Fruit fly (Drosophila melanogaster) whole organism, embryonic: Measurements from ENCODE around the gene CecA1.
A peak's percentile ranks its signal among the peaks of the same experiment; 100 is the strongest.

ENCODE experiments used
- Atf-2 ChIP-seq: fragments of 200-800 bp; sonication (Bioruptor generic); optimal IDR thresholded peaks from 2 replicates; lab custom pipeline; 2016; ENCODE audit warnings: missing biosample characterization, missing genetic modification characterization
- BEAF-32 ChIP-seq: fragments of 200-800 bp; sonication (Bioruptor generic); optimal IDR thresholded peaks from 3 replicates; lab custom pipeline; 2017; ENCODE audit warnings: missing biosample characterization, missing genetic modification characterization, mild to moderate bottlenecking, moderate library complexity, missing genetic modification reagents
- CG11504 ChIP-seq: fragments of 200-800 bp; sonication (Bioruptor generic); optimal IDR thresholded peaks from 3 replicates; lab custom pipeline; 2019; ENCODE audit warnings: missing biosample characterization, mild to moderate bottlenecking, missing genetic modification characterization, moderate library complexity
- CG12155 ChIP-seq: fragments of 200-800 bp; sonication (Bioruptor generic); optimal IDR thresholded peaks from 3 replicates; lab custom pipeline; 2016; ENCODE audit warnings: missing biosample characterization, missing genetic modification characterization
- CG12391 ChIP-seq: fragments of 200-800 bp; sonication (Bioruptor generic); optimal IDR thresholded peaks from 3 replicates; lab custom pipeline; 2018; ENCODE audit warnings: missing biosample characterization, mild to moderate bottlenecking, missing genetic modification characterization, moderate library complexity
- CG14050 ChIP-seq: fragments of 200-800 bp; sonication (Bioruptor generic); IDR thresholded peaks from 3 replicates; pipeline ENCODE4 v1.3.6; 2022; ENCODE audit warnings: missing biosample characterization, missing genetic modification characterization
- CG1603 ChIP-seq: fragments of 200-800 bp; sonication (Bioruptor generic); optimal IDR thresholded peaks from 2 replicates; lab custom pipeline; 2019; ENCODE audit warnings: missing biosample characterization, mild to moderate bottlenecking, missing genetic modification characterization, moderate library complexity
- CG16815 ChIP-seq: fragments of 200-800 bp; sonication (Bioruptor generic); optimal IDR thresholded peaks from 3 replicates; lab custom pipeline; 2017; ENCODE audit warnings: missing biosample characterization, mild to moderate bottlenecking, missing genetic modification characterization
- CG17186 ChIP-seq: fragments of 200-800 bp; sonication (Bioruptor generic); optimal IDR thresholded peaks from 3 replicates; lab custom pipeline; 2017; ENCODE audit warnings: missing biosample characterization, missing genetic modification reagents, missing genetic modification characterization
- CG17385 ChIP-seq: fragments of 200-800 bp; sonication (Bioruptor generic); optimal IDR thresholded peaks from 3 replicates; lab custom pipeline; 2018; ENCODE audit warnings: missing biosample characterization, mild to moderate bottlenecking, missing genetic modification characterization
- CG2199 ChIP-seq: fragments of 200-800 bp; sonication (Bioruptor generic); IDR thresholded peaks from 3 replicates; pipeline ENCODE4 v1.3.6; 2022; ENCODE audit warnings: missing biosample characterization, missing genetic modification characterization
- CG31365 ChIP-seq: fragments of 200-800 bp; sonication (Bioruptor generic); optimal IDR thresholded peaks from 2 replicates; lab custom pipeline; 2018; ENCODE audit warnings: missing biosample characterization, mild to moderate bottlenecking, missing genetic modification characterization
- CG32767 ChIP-seq: fragments of 200-800 bp; sonication (Bioruptor generic); IDR thresholded peaks from 2 replicates; pipeline ENCODE4 v1.3.6; 2022; ENCODE audit warnings: missing biosample characterization, missing genetic modification characterization
- CG33557 ChIP-seq: fragments of 200-800 bp; sonication (Bioruptor generic); optimal IDR thresholded peaks from 2 replicates; lab custom pipeline; 2019; ENCODE audit warnings: missing biosample characterization, mild to moderate bottlenecking, missing genetic modification characterization, moderate library complexity
- CG34224 ChIP-seq: fragments of 200-800 bp; sonication (Bioruptor generic); IDR thresholded peaks from 3 replicates; pipeline ENCODE4 v1.3.6; 2022; ENCODE audit warnings: missing biosample characterization, missing genetic modification characterization; ENCODE audit not compliant: partially characterized antibody
- CG4424 ChIP-seq: fragments of 200-800 bp; sonication (Bioruptor generic); optimal IDR thresholded peaks from 3 replicates; lab custom pipeline; 2016; ENCODE audit warnings: missing biosample characterization, missing genetic modification characterization
- CG4854 ChIP-seq: fragments of 200-800 bp; sonication (Bioruptor generic); optimal IDR thresholded peaks from 2 replicates; lab custom pipeline; 2016; ENCODE audit warnings: missing biosample characterization, missing genetic modification characterization, inconsistent platforms
- CG7745 ChIP-seq: fragments of 200-800 bp; sonication (Bioruptor generic); optimal IDR thresholded peaks from 2 replicates; lab custom pipeline; 2018; ENCODE audit warnings: missing biosample characterization, mild to moderate bottlenecking, missing genetic modification characterization, moderate library complexity
- CG8089 ChIP-seq: fragments of 200-800 bp; sonication (Bioruptor generic); optimal IDR thresholded peaks from 3 replicates; lab custom pipeline; 2016; ENCODE audit warnings: missing biosample characterization, missing genetic modification characterization
- CG8359 ChIP-seq: fragments of 200-800 bp; sonication (Bioruptor generic); optimal IDR thresholded peaks from 2 replicates; lab custom pipeline; 2017; ENCODE audit warnings: missing biosample characterization, mild to moderate bottlenecking, missing genetic modification characterization, borderline replicate concordance
- CG9609 ChIP-seq: fragments of 200-800 bp; sonication (Bioruptor generic); optimal IDR thresholded peaks from 3 replicates; lab custom pipeline; 2016; ENCODE audit warnings: missing biosample characterization, missing genetic modification characterization
- CTCF ChIP-seq: fragments of 200-800 bp; sonication (Bioruptor generic); optimal IDR thresholded peaks from 2 replicates; lab custom pipeline; 2017; ENCODE audit warnings: missing biosample characterization, mild to moderate bottlenecking, missing genetic modification characterization, moderate library complexity
- Dad ChIP-seq: fragments of 200-800 bp; sonication (Bioruptor generic); optimal IDR thresholded peaks from 3 replicates; lab custom pipeline; 2016; ENCODE audit warnings: missing biosample characterization, missing genetic modification characterization
- Dll ChIP-seq: fragments of 200-800 bp; sonication (Bioruptor generic); IDR thresholded peaks from 4 replicates; pipeline ENCODE4 v1.3.6; 2022; ENCODE audit warnings: missing biosample characterization, missing genetic modification characterization; ENCODE audit not compliant: partially characterized antibody
- Drgx ChIP-seq: fragments of 200-800 bp; sonication (Bioruptor generic); IDR thresholded peaks from 2 replicates; pipeline ENCODE4 v1.3.6; 2022; ENCODE audit warnings: missing biosample characterization, missing genetic modification characterization
- Gug ChIP-seq: fragments of 200-800 bp; sonication (Bioruptor generic); IDR thresholded peaks from 4 replicates; pipeline ENCODE4 v1.3.6; 2022; ENCODE audit warnings: missing biosample characterization, missing genetic modification characterization
- H15 ChIP-seq: fragments of 200-800 bp; sonication (Bioruptor generic); IDR thresholded peaks from 3 replicates; pipeline ENCODE4 v1.3.6; 2022; ENCODE audit warnings: missing biosample characterization, missing genetic modification characterization
- HmgD ChIP-seq: fragments of 200-800 bp; sonication (Bioruptor generic); optimal IDR thresholded peaks from 3 replicates; lab custom pipeline; 2016; ENCODE audit warnings: missing biosample characterization, missing genetic modification characterization
- Lhr ChIP-seq: fragments of 200-800 bp; sonication (Bioruptor generic); optimal IDR thresholded peaks from 3 replicates; lab custom pipeline; 2017; ENCODE audit warnings: mild to moderate bottlenecking, missing biosample characterization, missing genetic modification reagents, missing genetic modification characterization
- MTF-1 ChIP-seq: fragments of 200-800 bp; sonication (Bioruptor generic); optimal IDR thresholded peaks from 2 replicates; lab custom pipeline; 2018; ENCODE audit warnings: missing biosample characterization, mild to moderate bottlenecking, missing genetic modification characterization, borderline replicate concordance
- Opbp ChIP-seq: fragments of 200-800 bp; sonication (Bioruptor generic); IDR thresholded peaks from 3 replicates; pipeline ENCODE4 v1.3.6; 2022; ENCODE audit warnings: missing biosample characterization, missing genetic modification characterization; ENCODE audit not compliant: partially characterized antibody
- Pdp1 ChIP-seq, 2 experiments: fragments of 200-800 bp; sonication (Bioruptor generic); optimal IDR thresholded peaks; 3 replicates each; lab custom pipeline; 2016; ENCODE audit warnings: missing biosample characterization in 2 of 2, missing genetic modification characterization in 2 of 2, mild to moderate bottlenecking in 1 of 2, moderate library complexity in 1 of 2
- abd-A ChIP-seq: fragments of 200-800 bp; sonication (Bioruptor generic); optimal IDR thresholded peaks from 3 replicates; lab custom pipeline; 2019; ENCODE audit warnings: missing biosample characterization, mild to moderate bottlenecking, missing genetic modification characterization, moderate library complexity
- amos ChIP-seq: fragments of 200-800 bp; sonication (Bioruptor generic); IDR thresholded peaks from 2 replicates; pipeline ENCODE4 v1.3.6; 2022; ENCODE audit warnings: missing biosample characterization, missing genetic modification characterization; ENCODE audit not compliant: partially characterized antibody
- aop ChIP-seq: fragments of 200-800 bp; sonication (Bioruptor generic); IDR thresholded peaks from 2 replicates; pipeline ENCODE4 v1.3.6; 2022; ENCODE audit warnings: missing biosample characterization, missing genetic modification characterization
- bigmax ChIP-seq: fragments of 200-800 bp; sonication (Bioruptor generic); optimal IDR thresholded peaks from 2 replicates; lab custom pipeline; 2018; ENCODE audit warnings: missing biosample characterization, mild to moderate bottlenecking, missing genetic modification characterization
- bowl ChIP-seq: fragments of 200-800 bp; sonication (Bioruptor generic); IDR thresholded peaks from 2 replicates; pipeline ENCODE4 v1.3.6; 2022; ENCODE audit warnings: missing biosample characterization, missing genetic modification characterization
- cato ChIP-seq: fragments of 200-800 bp; sonication (Bioruptor generic); optimal IDR thresholded peaks from 2 replicates; lab custom pipeline; 2016; ENCODE audit warnings: missing biosample characterization, missing genetic modification characterization, borderline replicate concordance
- dmrt11E ChIP-seq: fragments of 200-800 bp; sonication (Bioruptor generic); optimal IDR thresholded peaks from 3 replicates; lab custom pipeline; 2018; ENCODE audit warnings: missing biosample characterization, mild to moderate bottlenecking, missing genetic modification characterization, moderate library complexity
- gcm2 ChIP-seq: fragments of 200-800 bp; sonication (Bioruptor generic); optimal IDR thresholded peaks from 2 replicates; lab custom pipeline; 2016; ENCODE audit warnings: missing biosample characterization, missing genetic modification characterization
- jing ChIP-seq: fragments of 200-800 bp; sonication (Bioruptor generic); optimal IDR thresholded peaks from 2 replicates; lab custom pipeline; 2018; ENCODE audit warnings: missing biosample characterization, mild to moderate bottlenecking, missing genetic modification characterization
- kah ChIP-seq: fragments of 200-800 bp; sonication (Bioruptor generic); optimal IDR thresholded peaks from 2 replicates; lab custom pipeline; 2018; ENCODE audit warnings: missing biosample characterization, mild to moderate bottlenecking, missing genetic modification characterization
- kni ChIP-seq: fragments of 200-800 bp; sonication (Bioruptor generic); optimal IDR thresholded peaks from 3 replicates; lab custom pipeline; 2017; ENCODE audit warnings: mild to moderate bottlenecking, missing biosample characterization, missing genetic modification reagents, missing genetic modification characterization
- psq ChIP-seq: fragments of 200-800 bp; sonication (Bioruptor generic); optimal IDR thresholded peaks from 2 replicates; lab custom pipeline; 2017; ENCODE audit warnings: missing biosample characterization, missing genetic modification characterization
- ranshi ChIP-seq: fragments of 200-800 bp; sonication (Bioruptor generic); IDR thresholded peaks from 2 replicates; pipeline ENCODE4 v1.3.6; 2022; ENCODE audit warnings: missing biosample characterization, missing genetic modification characterization
- run ChIP-seq: fragments of 200-800 bp; sonication (Bioruptor generic); optimal IDR thresholded peaks from 3 replicates; lab custom pipeline; 2018; ENCODE audit warnings: missing biosample characterization, mild to moderate bottlenecking, missing genetic modification characterization
- sc ChIP-seq, 3 experiments: fragments of >200 bp in 2 of 3; fragments of 200-800 bp in 1 of 3; sonication (Bioruptor generic) in 1 of 3; optimal IDR thresholded peaks; 2 replicates in 2 of 3; 3 replicates in 1 of 3; lab custom pipeline; 2017; ENCODE audit warnings: mild to moderate bottlenecking in 1 of 3, missing biosample characterization in 1 of 3, missing genetic modification characterization in 1 of 3, missing genetic modification reagents in 1 of 3
- sisA ChIP-seq: fragments of 200-800 bp; sonication (Bioruptor generic); IDR thresholded peaks from 2 replicates; pipeline ENCODE4 v1.3.6; 2022; ENCODE audit warnings: missing biosample characterization, missing genetic modification characterization
- sna ChIP-seq: fragments of 200-800 bp; sonication (Bioruptor generic); IDR thresholded peaks from 2 replicates; pipeline ENCODE4 v1.3.6; 2022; ENCODE audit warnings: missing biosample characterization, missing genetic modification characterization; ENCODE audit not compliant: partially characterized antibody
- ssp ChIP-seq: fragments of 200-800 bp; sonication (Bioruptor generic); IDR thresholded peaks from 2 replicates; pipeline ENCODE4 v1.3.6; 2022; ENCODE audit warnings: missing biosample characterization, missing genetic modification characterization
- zfh1 ChIP-seq: fragments of 200-800 bp; sonication (Bioruptor generic); IDR thresholded peaks from 3 replicates; pipeline ENCODE4 v1.3.6; 2022; ENCODE audit warnings: missing biosample characterization, missing genetic modification characterization

The CecA1 gene

DNA sequence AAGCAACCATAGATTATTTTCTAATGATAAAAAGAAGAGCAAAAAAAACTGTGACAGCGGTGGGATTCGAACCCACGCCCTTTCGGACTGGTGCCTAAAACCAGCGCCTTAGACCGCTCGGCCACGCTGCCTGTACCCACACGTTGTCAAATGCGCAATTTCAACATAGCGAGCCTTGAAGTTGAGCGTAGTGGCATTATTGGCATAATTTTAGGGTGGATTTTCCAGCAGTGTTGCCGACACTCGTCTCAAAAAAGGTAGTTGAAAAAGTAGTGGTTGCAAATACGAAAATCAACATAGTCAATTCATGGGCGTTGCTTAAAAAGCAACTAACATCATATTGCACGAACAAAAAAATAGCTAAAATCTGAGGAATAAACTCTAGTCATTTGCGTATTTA is 37.9 kb downstream of the CecA1 start (continued):
- TF ChIP-seq CG16815 (GFP tag; lab: Kevin White, UChicago): no peak
- no peak for TF ChIP-seq Atf-2 (GFP tag; lab: Kevin White, UChicago)
- TF ChIP-seq CG4424 (GFP tag; lab: Kevin White, UChicago): peak; percentile 100
- TF ChIP-seq run (tag; lab: Kevin White, UChicago): no peak
- no peak for TF ChIP-seq bowl (GFP tag; lab: Robert Waterston, UW)
- no peak for TF ChIP-seq CG9609 (GFP tag; lab: Kevin White, UChicago)
- TF ChIP-seq CG11504 (tag; lab: Kevin White, UChicago): peak; percentile 22
- TF ChIP-seq CG8089 (GFP tag; lab: Kevin White, UChicago): no peak
- no peak for TF ChIP-seq CG4854 (GFP tag; lab: Kevin White, UChicago)
- no peak for TF ChIP-seq CTCF
- TF ChIP-seq ranshi (GFP tag; lab: Robert Waterston, UW): no peak
- TF ChIP-seq CG12155 (GFP tag; lab: Kevin White, UChicago): no peak
- 0 out of 4 replicates have a peak, but pooled peaks have one; percentile 10 for TF ChIP-seq Gug (GFP tag; lab: Robert Waterston, UW)
- TF ChIP-seq ssp: no peak
- no peak for TF ChIP-seq kah (GFP tag; lab: Kevin White, UChicago)
- TF ChIP-seq CG34224: peak; percentile 34; the same call in 2 of the 3 replicates
- TF ChIP-seq sisA (GFP tag; lab: Robert Waterston, UW): no peak
- TF ChIP-seq MTF-1 (GFP tag; lab: Kevin White, UChicago): no peak
- no peak for TF ChIP-seq CG17385
- TF ChIP-seq CG32767 (GFP tag; lab: Robert Waterston, UW): no peak
- peak; percentile 58; the same call in 2 of the 4 replicates for TF ChIP-seq Dll
- no peak for TF ChIP-seq Pdp1 (GFP tag; optimal IDR thresholded peaks at IDR 0.05; lab: Kevin White, UChicago)
- no peak for TF ChIP-seq kni (GFP tag; lab: Kevin White, UChicago)
- TF ChIP-seq CG31365 (tag; lab: Kevin White, UChicago): no peak
- no peak for TF ChIP-seq CG17186
- no peak for TF ChIP-seq CG12391
- TF ChIP-seq amos: peak; percentile 75
- TF ChIP-seq BEAF-32 (GFP tag; lab: Kevin White, UChicago): no peak
- TF ChIP-seq jing (GFP tag; lab: Kevin White, UChicago): no peak
- TF ChIP-seq CG8359: no peak
- no peak for TF ChIP-seq abd-A (tag; lab: Kevin White, UChicago)
- no peak for TF ChIP-seq CG14050 (GFP tag; lab: Robert Waterston, UW)
- TF ChIP-seq H15 (GFP tag; lab: Robert Waterston, UW): no peak
- no peak for TF ChIP-seq zfh1 (GFP tag; lab: Robert Waterston, UW)
- no peak for TF ChIP-seq CG2199
- no peak for TF ChIP-seq cato (GFP tag; lab: Kevin White, UChicago)
- TF ChIP-seq gcm2: no peak
- no peak for TF ChIP-seq aop (GFP tag; lab: Robert Waterston, UW)
- no peak for TF ChIP-seq CG1603 (tag; lab: Kevin White, UChicago)
- no peak for TF ChIP-seq Dad (GFP tag; lab: Kevin White, UChicago)
- no peak for TF ChIP-seq sc (optimal IDR thresholded peaks at IDR 0.05; lab: Kevin White, UChicago)
- no peak for TF ChIP-seq sc (GFP tag; optimal IDR thresholded peaks at IDR 0.05; lab: Kevin White, UChicago)
- no peak for TF ChIP-seq dmrt11E (tag; lab: Kevin White, UChicago)
- TF ChIP-seq CG7745 (tag; lab: Kevin White, UChicago): no peak
- no peak for TF ChIP-seq psq (GFP tag; lab: Kevin White, UChicago)
- no peak for TF ChIP-seq HmgD (GFP tag; lab: Kevin White, UChicago)
- no peak for TF ChIP-seq CG33557 (GFP tag; lab: Kevin White, UChicago)
- TF ChIP-seq Drgx: no peak
- TF ChIP-seq Opbp: peak; percentile 86
- no peak for TF ChIP-seq bigmax
- TF ChIP-seq sna (GFP tag; lab: Robert Waterston, UW): peak; percentile 58
- TF ChIP-seq Lhr (GFP tag; lab: Kevin White, UChicago): no peak
